Worm (Caenorhabditis elegans) whole organism, L2 larva: ENCODE data around the gene R10E8.8.

Experiments used
- R02D3.7 ChIP-seq: fragments of 150-350 bp; optimal IDR thresholded peaks from 2 replicates; lab custom pipeline; 2014; ENCODE audit warnings: missing biosample characterization, missing genetic modification characterization
- ama-1 ChIP-seq: fragments of 150-350 bp; optimal IDR thresholded peaks from 2 replicates; lab custom pipeline; 2018; ENCODE audit warnings: inconsistent platforms
- ceh-82 ChIP-seq: fragments of 150-350 bp; optimal IDR thresholded peaks from 2 replicates; lab custom pipeline; 2014; ENCODE audit warnings: missing biosample characterization, missing genetic modification characterization
- dmd-4 ChIP-seq: sonication (generic microtip); optimal IDR thresholded peaks from 2 replicates; lab custom pipeline; 2017; ENCODE audit warnings: missing biosample characterization, missing genetic modification characterization
- egl-27 ChIP-seq: sonication (generic microtip); optimal IDR thresholded peaks from 3 replicates; lab custom pipeline; 2017; ENCODE audit warnings: missing biosample characterization, missing genetic modification reagents, missing genetic modification characterization
- elt-1 ChIP-seq: fragments of 150-350 bp; optimal IDR thresholded peaks from 2 replicates; lab custom pipeline; 2014; ENCODE audit warnings: missing biosample characterization, missing genetic modification characterization
- nhr-11 ChIP-seq: fragments of 150-350 bp; optimal IDR thresholded peaks from 2 replicates; lab custom pipeline; 2014; ENCODE audit warnings: missing biosample characterization, missing genetic modification characterization
- nhr-237 ChIP-seq: fragments of 150-350 bp; optimal IDR thresholded peaks from 2 replicates; lab custom pipeline; 2014; ENCODE audit warnings: missing biosample characterization, missing genetic modification characterization
- sma-3 ChIP-seq: sonication (generic microtip); optimal IDR thresholded peaks from 2 replicates; lab custom pipeline; 2016; ENCODE audit warnings: missing genetic modification reagents, missing genetic modification characterization, missing compliant biosample characterization
- sma-9 ChIP-seq, 2 experiments: fragments of 150-350 bp in 1 of 2; sonication (generic microtip) in 1 of 2; optimal IDR thresholded peaks; 2 replicates each; lab custom pipeline; 2014 to 2016; ENCODE audit warnings: missing genetic modification characterization in 2 of 2, mild to moderate bottlenecking in 1 of 2, missing biosample characterization in 1 of 2, missing compliant biosample characterization in 1 of 2, missing genetic modification reagents in 1 of 2, moderate library complexity in 1 of 2
- unc-62 ChIP-seq: fragments of 150-350 bp; optimal IDR thresholded peaks from 2 replicates; lab custom pipeline; 2014; ENCODE audit warnings: missing biosample characterization, missing genetic modification reagents, missing genetic modification characterization
- zag-1 ChIP-seq: fragments of 150-350 bp; optimal IDR thresholded peaks from 2 replicates; lab custom pipeline; 2014; ENCODE audit warnings: missing biosample characterization, missing genetic modification characterization

DNA sequence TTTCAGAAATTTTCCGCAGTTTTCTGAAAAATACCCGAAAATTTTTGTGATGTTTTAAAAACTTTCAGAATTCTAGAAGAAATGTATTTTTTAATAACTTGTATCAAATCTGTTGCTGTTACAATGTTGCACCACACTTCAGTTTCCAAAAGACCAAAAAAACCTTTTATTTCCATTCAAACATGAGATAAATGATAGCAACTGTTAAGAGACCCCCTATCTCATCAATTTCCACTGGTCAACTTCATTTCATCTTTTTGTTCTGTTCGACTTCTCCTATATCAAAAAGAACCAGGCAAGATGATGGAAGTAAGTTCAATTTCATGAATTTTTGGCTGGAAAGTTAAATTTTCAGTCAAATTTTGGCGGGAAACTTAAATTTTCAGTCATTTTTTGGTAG lies 43.0 kb downstream of the R10E8.8 start, which contains the start of gene F16H6.4:
- TF ChIP-seq nhr-237 (tag; lab: Kevin White, UChicago) (no peak), dmd-4 (tag; lab: Kevin White, UChicago) (no peak), elt-1 (no peak), ceh-82 (no peak), ama-1 (lab: Kevin White, UChicago) (no peak), unc-62 (GFP tag; lab: Kevin White, UChicago) (no peak), sma-3 (GFP tag; lab: Kevin White, UChicago) (no peak), sma-9 (GFP tag; optimal IDR thresholded peaks at IDR 0.05; lab: Kevin White, UChicago) (no peak), sma-9 (tag; optimal IDR thresholded peaks at IDR 0.05; lab: Kevin White, UChicago) (no peak), egl-27 (tag; lab: Kevin White, UChicago) (no peak), zag-1 (tag; lab: Kevin White, UChicago) (no peak), nhr-11 (tag; lab: Kevin White, UChicago) (no peak), R02D3.7 (no peak)
